Fruit fly (Drosophila melanogaster): ENCODE results near the gene CG9514.

Gene CG9514

DNA sequence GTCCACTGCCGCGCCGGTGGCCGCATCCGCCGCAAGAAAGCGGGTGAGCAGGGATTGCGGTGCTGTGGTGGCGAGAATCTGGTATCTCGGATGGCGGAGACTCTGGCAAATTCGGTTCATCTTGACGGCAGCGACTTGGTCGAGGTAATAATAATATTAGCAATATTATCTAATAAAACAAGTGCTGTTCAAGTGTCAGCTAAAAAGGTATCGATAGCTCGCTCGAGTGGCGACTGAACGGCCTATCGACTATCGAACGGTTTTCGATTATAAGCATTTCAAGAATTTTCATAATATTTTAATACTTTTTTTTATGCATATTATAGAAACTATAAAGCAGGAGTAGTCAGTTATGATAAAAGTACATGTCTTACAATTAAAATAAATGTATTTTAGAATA is 58.7 kb downstream of the CG9514 start, which contains the start of gene Grx5:
Gene Grx5 (minus strand): TSS at position 216 of the 400 bp plus-strand sequence.
- TF ChIP-seq vri (GFP tag; optimal IDR thresholded peaks at IDR 0.05), result peak; percentile 38
- no peak for TF ChIP-seq CG16779 (tag; optimal IDR thresholded peaks at IDR 0.05)
- no peak for TF ChIP-seq CG1621 (tag; optimal IDR thresholded peaks at IDR 0.05)

DNA sequence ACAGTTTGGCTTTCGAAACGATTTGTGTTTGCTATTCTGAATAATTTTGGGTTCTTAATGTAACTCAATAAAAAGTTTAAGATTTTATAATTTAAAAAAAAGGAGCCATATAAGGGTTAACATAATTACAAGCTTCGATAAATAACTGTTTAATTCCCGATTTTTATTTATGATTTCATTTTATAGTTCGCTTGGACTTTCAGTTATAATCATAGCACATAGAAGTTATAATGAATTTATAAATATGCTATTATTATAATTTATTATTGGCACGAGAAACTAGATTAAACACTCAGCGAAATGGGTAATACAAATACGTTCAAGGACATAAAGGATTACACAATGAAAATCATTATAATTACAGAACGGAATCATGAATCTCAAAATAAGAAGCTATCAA is 60.3 kb downstream of the CG9514 start, which contains the start of gene CG14410:
Gene CG14410 (plus strand): TSS at position 301 of the 400 bp plus-strand sequence.
- no peak for TF ChIP-seq Gug (GFP tag; IDR thresholded peaks at IDR 0.05)
